Fruit fly (Drosophila melanogaster) whole organism, embryonic: Measurements from ENCODE around the gene amrt.

ENCODE experiments used
- ATbp ChIP-seq: fragments of 200-800 bp; sonication (Bioruptor generic); optimal IDR thresholded peaks from 2 replicates; lab custom pipeline; 2017; ENCODE audit warnings: missing biosample characterization, mild to moderate bottlenecking, missing genetic modification characterization, missing genetic modification reagents
- Abd-B ChIP-seq: fragments of 200-800 bp; sonication (Bioruptor generic); optimal IDR thresholded peaks from 2 replicates; lab custom pipeline; 2018; ENCODE audit warnings: missing biosample characterization, mild to moderate bottlenecking, missing genetic modification characterization, moderate library complexity
- Adf1 ChIP-seq: fragments of 200-800 bp; sonication (Bioruptor generic); IDR thresholded peaks from 2 replicates; pipeline ENCODE4 v1.3.6; 2022; ENCODE audit warnings: missing biosample characterization, missing genetic modification characterization
- Asciz ChIP-seq: fragments of 200-800 bp; sonication (Bioruptor generic); optimal IDR thresholded peaks from 2 replicates; lab custom pipeline; 2017; ENCODE audit warnings: missing biosample characterization, mild to moderate bottlenecking, missing genetic modification characterization, missing genetic modification reagents
- B-H2 ChIP-seq: fragments of 200-800 bp; sonication (Bioruptor generic); optimal IDR thresholded peaks from 2 replicates; lab custom pipeline; 2018; ENCODE audit warnings: missing biosample characterization, mild to moderate bottlenecking, missing genetic modification characterization
- CG10147 ChIP-seq: fragments of 200-800 bp; sonication (Bioruptor generic); optimal IDR thresholded peaks from 2 replicates; lab custom pipeline; 2019; ENCODE audit warnings: missing biosample characterization, mild to moderate bottlenecking, missing genetic modification characterization, moderate library complexity
- CG13123 ChIP-seq: fragments of 200-800 bp; sonication (Bioruptor generic); optimal IDR thresholded peaks from 2 replicates; lab custom pipeline; 2016; ENCODE audit warnings: missing biosample characterization, missing genetic modification characterization
- CG13624 ChIP-seq: fragments of 200-800 bp; sonication (Bioruptor generic); optimal IDR thresholded peaks from 2 replicates; lab custom pipeline; 2016; ENCODE audit warnings: missing biosample characterization, missing genetic modification characterization
- CG15601 ChIP-seq: fragments of 200-800 bp; sonication (Bioruptor generic); optimal IDR thresholded peaks from 3 replicates; lab custom pipeline; 2019; ENCODE audit warnings: missing biosample characterization, mild to moderate bottlenecking, missing genetic modification characterization, moderate library complexity
- CG17612 ChIP-seq: fragments of 200-800 bp; sonication (Bioruptor generic); IDR thresholded peaks from 2 replicates; pipeline ENCODE4 v1.3.6; 2022; ENCODE audit warnings: missing biosample characterization, missing genetic modification characterization
- CG18599 ChIP-seq: fragments of 200-800 bp; sonication (Bioruptor generic); optimal IDR thresholded peaks from 3 replicates; lab custom pipeline; 2017; ENCODE audit warnings: missing biosample characterization, missing genetic modification characterization, mild to moderate bottlenecking, moderate library complexity, missing genetic modification reagents
- CG2678 ChIP-seq: fragments of 200-800 bp; sonication (Bioruptor generic); optimal IDR thresholded peaks from 3 replicates; lab custom pipeline; 2019; ENCODE audit warnings: missing biosample characterization, mild to moderate bottlenecking, missing genetic modification characterization, moderate library complexity
- CG32767 ChIP-seq: fragments of 200-800 bp; sonication (Bioruptor generic); IDR thresholded peaks from 2 replicates; pipeline ENCODE4 v1.3.6; 2022; ENCODE audit warnings: missing biosample characterization, missing genetic modification characterization
- CG33557 ChIP-seq: fragments of 200-800 bp; sonication (Bioruptor generic); optimal IDR thresholded peaks from 2 replicates; lab custom pipeline; 2019; ENCODE audit warnings: missing biosample characterization, mild to moderate bottlenecking, missing genetic modification characterization, moderate library complexity
- CG4328 ChIP-seq: fragments of 200-800 bp; sonication (Bioruptor generic); optimal IDR thresholded peaks from 3 replicates; lab custom pipeline; 2017; ENCODE audit warnings: missing biosample characterization, missing genetic modification reagents, missing genetic modification characterization
- CG4730 ChIP-seq: fragments of 200-800 bp; sonication (Bioruptor generic); IDR thresholded peaks from 2 replicates; pipeline ENCODE4 v1.3.6; 2022; ENCODE audit warnings: missing biosample characterization, missing genetic modification characterization
- CG4820 ChIP-seq: fragments of 200-800 bp; sonication (Bioruptor generic); optimal IDR thresholded peaks from 3 replicates; lab custom pipeline; 2016; ENCODE audit warnings: missing biosample characterization, missing genetic modification characterization
- CG5180 ChIP-seq: fragments of 200-800 bp; sonication (Bioruptor generic); optimal IDR thresholded peaks from 3 replicates; lab custom pipeline; 2017; ENCODE audit warnings: missing biosample characterization, missing genetic modification characterization, mild to moderate bottlenecking, moderate library complexity, missing genetic modification reagents
- CG7963 ChIP-seq: fragments of 200-800 bp; sonication (Bioruptor generic); IDR thresholded peaks from 3 replicates; pipeline ENCODE4 v1.3.6; 2022; ENCODE audit warnings: missing biosample characterization, missing genetic modification characterization; ENCODE audit not compliant: partially characterized antibody
- CG8388 ChIP-seq: fragments of 200-800 bp; sonication (Bioruptor generic); optimal IDR thresholded peaks from 2 replicates; lab custom pipeline; 2019; ENCODE audit warnings: missing biosample characterization, mild to moderate bottlenecking, missing genetic modification characterization, moderate library complexity
- CG8924 ChIP-seq: fragments of 200-800 bp; optimal IDR thresholded peaks from 3 replicates; lab custom pipeline; 2019; ENCODE audit warnings: missing biosample characterization, mild to moderate bottlenecking, missing genetic modification characterization, moderate library complexity
- CHES-1-like ChIP-seq: fragments of 200-800 bp; sonication (Bioruptor generic); optimal IDR thresholded peaks from 2 replicates; lab custom pipeline; 2016; ENCODE audit warnings: missing biosample characterization, missing genetic modification characterization
- CkIIα-i1 ChIP-seq: fragments of 200-800 bp; sonication (Bioruptor generic); IDR thresholded peaks from 2 replicates; pipeline ENCODE4 v1.3.6; 2022; ENCODE audit warnings: missing biosample characterization, missing genetic modification characterization
- Deaf1 ChIP-seq: fragments of 200-800 bp; optimal IDR thresholded peaks from 3 replicates; lab custom pipeline; 2019; ENCODE audit warnings: missing biosample characterization, mild to moderate bottlenecking, missing genetic modification characterization, moderate library complexity
- Dip2 ChIP-seq: fragments of 200-800 bp; sonication (Bioruptor generic); IDR thresholded peaks from 2 replicates; pipeline ENCODE4 v1.3.6; 2022; ENCODE audit warnings: missing biosample characterization, missing genetic modification characterization
- Dip3 ChIP-seq: fragments of 200-800 bp; sonication (Bioruptor generic); optimal IDR thresholded peaks from 3 replicates; lab custom pipeline; 2016; ENCODE audit warnings: missing biosample characterization, missing genetic modification characterization
- Ets65A ChIP-seq: fragments of 200-800 bp; sonication (Bioruptor generic); peaks from one replicate; lab custom pipeline; 2016; ENCODE audit warnings: missing biosample characterization, missing genetic modification characterization
- GATAe ChIP-seq: fragments of 200-800 bp; sonication (Bioruptor generic); conservative IDR thresholded peaks from 2 replicates; pipeline ENCODE4 v1.3.6; 2022; ENCODE audit warnings: missing biosample characterization, missing genetic modification characterization
- HLH3B ChIP-seq: fragments of 200-800 bp; sonication (Bioruptor generic); IDR thresholded peaks from 2 replicates; pipeline ENCODE4 v1.3.6; 2022; ENCODE audit warnings: missing biosample characterization, missing genetic modification characterization
- Hsf ChIP-seq: fragments of 200-800 bp; sonication (Bioruptor generic); optimal IDR thresholded peaks from 3 replicates; lab custom pipeline; 2016; ENCODE audit warnings: missing biosample characterization, missing genetic modification characterization
- MBD-R2 ChIP-seq: fragments of 200-800 bp; sonication (Bioruptor generic); IDR thresholded peaks from 2 replicates; pipeline ENCODE4 v1.3.6; 2022; ENCODE audit warnings: missing biosample characterization, missing genetic modification characterization
- Med ChIP-seq: fragments of 200-800 bp; sonication (Bioruptor generic); peaks from one replicate; lab custom pipeline; 2016; ENCODE audit warnings: missing biosample characterization, missing genetic modification characterization, mild to moderate bottlenecking, inconsistent platforms, moderate library complexity
- Sox102F ChIP-seq: fragments of 200-800 bp; sonication (Bioruptor generic); optimal IDR thresholded peaks from 2 replicates; lab custom pipeline; 2018; ENCODE audit warnings: missing biosample characterization, mild to moderate bottlenecking, missing genetic modification characterization, moderate library complexity
- Spps ChIP-seq: fragments of 200-800 bp; sonication (Bioruptor generic); optimal IDR thresholded peaks from 2 replicates; lab custom pipeline; 2018; ENCODE audit warnings: missing biosample characterization, mild to moderate bottlenecking, missing genetic modification characterization
- abd-A ChIP-seq: fragments of 200-800 bp; sonication (Bioruptor generic); optimal IDR thresholded peaks from 3 replicates; lab custom pipeline; 2019; ENCODE audit warnings: missing biosample characterization, mild to moderate bottlenecking, missing genetic modification characterization, moderate library complexity
- ci ChIP-seq: fragments of 200-800 bp; sonication (Bioruptor generic); IDR thresholded peaks from 3 replicates; pipeline ENCODE4 v1.3.6; 2022; ENCODE audit warnings: missing biosample characterization, missing genetic modification characterization
- crc ChIP-seq: fragments of 200-800 bp; sonication (Bioruptor generic); optimal IDR thresholded peaks from 2 replicates; lab custom pipeline; 2016; ENCODE audit warnings: missing biosample characterization, missing genetic modification characterization
- dati ChIP-seq: fragments of 200-800 bp; sonication (Bioruptor generic); IDR thresholded peaks from 2 replicates; pipeline ENCODE4 v1.3.6; 2022; ENCODE audit warnings: missing biosample characterization, missing genetic modification characterization
- dimm ChIP-seq: fragments of 200-800 bp; sonication (Bioruptor generic); IDR thresholded peaks from 2 replicates; pipeline ENCODE4 v1.3.6; 2022; ENCODE audit warnings: missing biosample characterization, missing genetic modification characterization
- en ChIP-seq: fragments of 200-800 bp; sonication (Bioruptor generic); optimal IDR thresholded peaks from 2 replicates; lab custom pipeline; 2016; ENCODE audit warnings: missing biosample characterization, missing genetic modification characterization
- eve ChIP-seq, 2 experiments: fragments of >200 bp; optimal IDR thresholded peaks; 2 replicates each; lab custom pipeline; 2017; ENCODE audit warnings: missing biosample characterization in 2 of 2, missing genetic modification characterization in 2 of 2
- her ChIP-seq: fragments of 200-800 bp; sonication (Bioruptor generic); optimal IDR thresholded peaks from 2 replicates; lab custom pipeline; 2016; ENCODE audit warnings: missing biosample characterization, missing genetic modification characterization
- maf-S ChIP-seq: fragments of 200-800 bp; sonication (Bioruptor generic); optimal IDR thresholded peaks from 2 replicates; lab custom pipeline; 2016; ENCODE audit warnings: missing biosample characterization, missing genetic modification characterization
- mirr ChIP-seq: fragments of 200-800 bp; sonication (Bioruptor generic); optimal IDR thresholded peaks from 3 replicates; lab custom pipeline; 2018; ENCODE audit warnings: missing biosample characterization, mild to moderate bottlenecking, missing genetic modification characterization
- pho ChIP-seq: fragments of 200-800 bp; sonication (Bioruptor generic); optimal IDR thresholded peaks from 2 replicates; lab custom pipeline; 2016; ENCODE audit warnings: missing biosample characterization, missing genetic modification characterization
- sob ChIP-seq: fragments of 200-800 bp; sonication (Bioruptor generic); IDR thresholded peaks from 2 replicates; pipeline ENCODE4 v1.3.6; 2022; ENCODE audit warnings: missing biosample characterization, missing genetic modification characterization
- tll ChIP-seq, 2 experiments: fragments of 200-800 bp in 1 of 2; fragments of >200 bp in 1 of 2; sonication (Bioruptor generic) in 1 of 2; optimal IDR thresholded peaks; 2 replicates each; lab custom pipeline; 2017 to 2019; ENCODE audit warnings: missing biosample characterization in 2 of 2, missing genetic modification characterization in 2 of 2, mild to moderate bottlenecking in 1 of 2, moderate library complexity in 1 of 2
- trh ChIP-seq: fragments of 200-800 bp; sonication (Bioruptor generic); optimal IDR thresholded peaks from 2 replicates; lab custom pipeline; 2016; ENCODE audit warnings: missing biosample characterization, missing genetic modification characterization
- unc-4 ChIP-seq: fragments of 200-800 bp; sonication (Bioruptor generic); IDR thresholded peaks from 2 replicates; pipeline ENCODE4 v1.3.6; 2022; ENCODE audit warnings: missing biosample characterization, missing genetic modification characterization; ENCODE audit not compliant: partially characterized antibody
- usp ChIP-seq: fragments of >200 bp; optimal IDR thresholded peaks from 2 replicates; lab custom pipeline; 2017; ENCODE audit warnings: missing biosample characterization, missing genetic modification characterization

The amrt gene

dm6 chrX:13762372-13762883 lies 19.8 kb upstream of the amrt start, which contains the start of gene rdgB (continued):
- no peak for TF ChIP-seq CG17612 (GFP tag; lab: Robert Waterston, UW)
- peak; percentile 83 for TF ChIP-seq sob (GFP tag; lab: Robert Waterston, UW)
- peak; percentile 78 for TF ChIP-seq B-H2
- peak in 1 of 2 experiments; percentile 92 for TF ChIP-seq eve (GFP tag; optimal IDR thresholded peaks at IDR 0.05; lab: Kevin White, UChicago)
- peak; percentile 42 for TF ChIP-seq Dip3 (GFP tag; lab: Kevin White, UChicago)
- no peak for TF ChIP-seq en (GFP tag; lab: Kevin White, UChicago)
- TF ChIP-seq trh: peak; percentile 39
- no peak for TF ChIP-seq Spps (tag; lab: Kevin White, UChicago)
- peak; percentile 84 for TF ChIP-seq Sox102F (GFP tag; lab: Kevin White, UChicago)
- peak; percentile 67 for TF ChIP-seq CG8388 (GFP tag; lab: Kevin White, UChicago)
- TF ChIP-seq CHES-1-like: no peak
- TF ChIP-seq dati: 0 out of 2 replicates have a peak, but pooled peaks have one; percentile 2
- peak; percentile 57 for TF ChIP-seq pho (GFP tag; lab: Kevin White, UChicago)
- TF ChIP-seq CG13123 (GFP tag; lab: Kevin White, UChicago): peak; percentile 40
- peak; percentile 89 for TF ChIP-seq CG2678 (tag; lab: Kevin White, UChicago)
- TF ChIP-seq Adf1 (GFP tag; lab: Robert Waterston, UW): peak; percentile 40; the same call in 1 of the 2 replicates
- no peak for TF ChIP-seq Dip2
- TF ChIP-seq HLH3B (GFP tag; lab: Robert Waterston, UW): peak; percentile 72
- peak; percentile 78 for TF ChIP-seq CG8924 (tag; lab: Kevin White, UChicago)
- TF ChIP-seq abd-A (tag; lab: Kevin White, UChicago): peak; percentile 78
- no peak for TF ChIP-seq dimm (GFP tag; lab: Robert Waterston, UW)
- TF ChIP-seq her (GFP tag; lab: Kevin White, UChicago): no peak
- no peak for TF ChIP-seq CkIIα-i1 (GFP tag; lab: Robert Waterston, UW)
- TF ChIP-seq CG15601 (tag; lab: Kevin White, UChicago): peak; percentile 78
- no peak for TF ChIP-seq crc (GFP tag; lab: Kevin White, UChicago)
- TF ChIP-seq tll (GFP tag; optimal IDR thresholded peaks at IDR 0.05; lab: Kevin White, UChicago): no peak
- peak; percentile 43 for TF ChIP-seq CG33557 (GFP tag; lab: Kevin White, UChicago)
- peak; percentile 74 for TF ChIP-seq Med (GFP tag; lab: Kevin White, UChicago)
- TF ChIP-seq CG4730 (GFP tag; lab: Robert Waterston, UW): 0 out of 2 replicates have a peak, but pooled peaks have one; percentile 8
- peak; percentile 72 for TF ChIP-seq Asciz
- peak; percentile 21 for TF ChIP-seq CG13624 (GFP tag; lab: Kevin White, UChicago)
- TF ChIP-seq MBD-R2 (GFP tag; lab: Robert Waterston, UW): no peak
- no peak for TF ChIP-seq GATAe (GFP tag; lab: Robert Waterston, UW)
- peak; percentile 84 for TF ChIP-seq Abd-B
- TF ChIP-seq CG4820: peak; percentile 77
- TF ChIP-seq ci: peak; percentile 55; the same call in 1 of the 3 replicates
- TF ChIP-seq usp (GFP tag; lab: Kevin White, UChicago): no peak
- TF ChIP-seq ATbp (GFP tag; lab: Kevin White, UChicago): peak; percentile 85
- TF ChIP-seq unc-4: no peak
- 0 out of 2 replicates have a peak, but pooled peaks have one; percentile 60 for TF ChIP-seq CG32767 (GFP tag; lab: Robert Waterston, UW)
- TF ChIP-seq CG7963 (GFP tag; lab: Robert Waterston, UW): no peak
- TF ChIP-seq maf-S (GFP tag; lab: Kevin White, UChicago): no peak
- no peak for TF ChIP-seq mirr (GFP tag; lab: Kevin White, UChicago)
- peak; percentile 78 for TF ChIP-seq CG10147 (GFP tag; lab: Kevin White, UChicago)
- peak; percentile 89 for TF ChIP-seq Ets65A (GFP tag; lab: Kevin White, UChicago)
- TF ChIP-seq CG4328: peak; percentile 64
- peak; percentile 72 for TF ChIP-seq Hsf (GFP tag; lab: Kevin White, UChicago)
- peak; percentile 92 for TF ChIP-seq CG5180 (GFP tag; lab: Kevin White, UChicago)
- peak; percentile 87 for TF ChIP-seq CG18599
- TF ChIP-seq Deaf1 (tag; lab: Kevin White, UChicago): peak; percentile 96
